Worm (Caenorhabditis elegans) whole organism, late embryonic: ENCODE data around the gene skpo-2.
"Not testable (repeated sequence)": the region's sequence is repeated elsewhere in the genome, so short reads cannot be mapped to it uniquely, and the experiment has no call there.

Experiments
- C38D4.7 ChIP-seq: fragments of 200-800 bp; sonication (Bioruptor generic); optimal IDR thresholded peaks from 2 replicates; lab custom pipeline; 2018; ENCODE audit warnings: mild to moderate bottlenecking, missing genetic modification characterization, moderate library complexity, missing compliant biosample characterization
- F13H6.1 ChIP-seq: sonication (generic microtip); optimal IDR thresholded peaks from 2 replicates; lab custom pipeline; 2016; ENCODE audit warnings: missing genetic modification characterization, missing compliant biosample characterization
- K02D7.2 ChIP-seq: sonication (generic microtip); optimal IDR thresholded peaks from 2 replicates; lab custom pipeline; 2017; ENCODE audit warnings: mild to moderate bottlenecking, missing genetic modification characterization, missing compliant biosample characterization
- T23F11.4 ChIP-seq: fragments of 200-800 bp; sonication (Bioruptor generic); optimal IDR thresholded peaks from 2 replicates; lab custom pipeline; 2018; ENCODE audit warnings: mild to moderate bottlenecking, missing genetic modification characterization, missing compliant biosample characterization
- Y22D7AL.16 ChIP-seq: sonication (generic microtip); optimal IDR thresholded peaks from 2 replicates; lab custom pipeline; 2016; ENCODE audit warnings: missing genetic modification characterization, missing compliant biosample characterization
- ahr-1 ChIP-seq: sonication (generic microtip); optimal IDR thresholded peaks from 2 replicates; lab custom pipeline; 2016; ENCODE audit warnings: missing genetic modification characterization, missing compliant biosample characterization
- ama-1 ChIP-seq: fragments of 150-350 bp; optimal IDR thresholded peaks from 2 replicates; lab custom pipeline; 2014
- ceh-19 ChIP-seq: fragments of 200-800 bp; sonication (Bioruptor generic); optimal IDR thresholded peaks from 2 replicates; lab custom pipeline; 2018; ENCODE audit warnings: mild to moderate bottlenecking, missing genetic modification characterization, missing compliant biosample characterization
- ceh-24 ChIP-seq: sonication (generic microtip); optimal IDR thresholded peaks from 2 replicates; lab custom pipeline; 2016; ENCODE audit warnings: mild to moderate bottlenecking, missing genetic modification characterization, missing compliant biosample characterization
- ceh-34 ChIP-seq: sonication (generic microtip); optimal IDR thresholded peaks from 2 replicates; lab custom pipeline; 2016; ENCODE audit warnings: mild to moderate bottlenecking, missing genetic modification characterization, missing compliant biosample characterization
- ceh-48 ChIP-seq: sonication (generic microtip); optimal IDR thresholded peaks from 2 replicates; lab custom pipeline; 2016; ENCODE audit warnings: missing genetic modification characterization, inconsistent platforms, missing compliant biosample characterization
- ceh-6 ChIP-seq: fragments of 200-800 bp; sonication (Bioruptor generic); optimal IDR thresholded peaks from 2 replicates; lab custom pipeline; 2018; ENCODE audit warnings: mild to moderate bottlenecking, missing genetic modification characterization, missing compliant biosample characterization
- ceh-9 ChIP-seq: sonication (generic microtip); optimal IDR thresholded peaks from 2 replicates; lab custom pipeline; 2016; ENCODE audit warnings: mild to moderate bottlenecking, missing genetic modification characterization, inconsistent platforms, missing compliant biosample characterization
- che-1 ChIP-seq: sonication (generic microtip); optimal IDR thresholded peaks from 2 replicates; lab custom pipeline; 2016; ENCODE audit warnings: mild to moderate bottlenecking, missing genetic modification characterization, missing compliant biosample characterization
- dve-1 ChIP-seq: sonication (generic microtip); optimal IDR thresholded peaks from 2 replicates; lab custom pipeline; 2017; ENCODE audit warnings: antibody characterized with exemption, mild to moderate bottlenecking, missing genetic modification characterization, missing compliant biosample characterization
- elt-4 ChIP-seq: sonication (generic microtip); optimal IDR thresholded peaks from 2 replicates; lab custom pipeline; 2016; ENCODE audit warnings: missing genetic modification characterization, missing compliant biosample characterization
- ets-4 ChIP-seq: sonication (generic microtip); optimal IDR thresholded peaks from 2 replicates; lab custom pipeline; 2016; ENCODE audit warnings: missing genetic modification characterization, missing compliant biosample characterization
- eyg-1 ChIP-seq: sonication (generic microtip); optimal IDR thresholded peaks from 2 replicates; lab custom pipeline; 2016; ENCODE audit warnings: missing genotype, missing genetic modification characterization, missing compliant biosample characterization
- fkh-10 ChIP-seq: fragments of 150-350 bp; optimal IDR thresholded peaks from 2 replicates; lab custom pipeline; 2014; ENCODE audit warnings: missing biosample characterization, missing genetic modification reagents, missing genetic modification characterization
- hlh-30 ChIP-seq: sonication (generic microtip); optimal IDR thresholded peaks from 2 replicates; lab custom pipeline; 2017; ENCODE audit warnings: antibody characterized with exemption, missing genetic modification characterization, missing compliant biosample characterization; ENCODE audit not compliant: insufficient read depth
- hlh-6 ChIP-seq: sonication (generic microtip); optimal IDR thresholded peaks from 2 replicates; lab custom pipeline; 2016; ENCODE audit warnings: missing genotype, missing genetic modification characterization, missing compliant biosample characterization
- lim-6 ChIP-seq: sonication (generic microtip); optimal IDR thresholded peaks from 2 replicates; lab custom pipeline; 2016; ENCODE audit warnings: missing genetic modification characterization, missing compliant biosample characterization
- mec-3 ChIP-seq: sonication (generic microtip); optimal IDR thresholded peaks from 2 replicates; lab custom pipeline; 2016; ENCODE audit warnings: borderline replicate concordance, missing genetic modification characterization, missing compliant biosample characterization
- nfya-1 ChIP-seq: sonication (generic microtip); optimal IDR thresholded peaks from 2 replicates; lab custom pipeline; 2017; ENCODE audit warnings: missing genetic modification characterization, mild to moderate bottlenecking, missing compliant biosample characterization, antibody characterized with exemption, moderate library complexity
- nhr-232 ChIP-seq: sonication (generic microtip); optimal IDR thresholded peaks from 2 replicates; lab custom pipeline; 2016; ENCODE audit warnings: missing genetic modification characterization, missing compliant biosample characterization
- npax-4 ChIP-seq: sonication (generic microtip); optimal IDR thresholded peaks from 2 replicates; lab custom pipeline; 2016; ENCODE audit warnings: missing genetic modification characterization, missing compliant biosample characterization
- pha-2 ChIP-seq: sonication (generic microtip); optimal IDR thresholded peaks from 2 replicates; lab custom pipeline; 2017; ENCODE audit warnings: mild to moderate bottlenecking, missing genetic modification characterization, missing compliant biosample characterization
- pqm-1 ChIP-seq: sonication (generic microtip); optimal IDR thresholded peaks from 2 replicates; lab custom pipeline; 2016; ENCODE audit warnings: missing genetic modification characterization, missing compliant biosample characterization
- pros-1 ChIP-seq: fragments of 150-350 bp; optimal IDR thresholded peaks from 2 replicates; lab custom pipeline; 2014; ENCODE audit warnings: missing biosample characterization, missing genetic modification reagents, missing genetic modification characterization
- rnt-1 ChIP-seq: sonication (generic microtip); optimal IDR thresholded peaks from 2 replicates; lab custom pipeline; 2016; ENCODE audit warnings: missing genetic modification characterization, missing compliant biosample characterization
- sox-2 ChIP-seq: fragments of 200-800 bp; sonication (Bioruptor generic); IDR thresholded peaks from 2 replicates; pipeline ENCODE4 v1.3.6; 2022; ENCODE audit warnings: missing genetic modification reagents, missing genetic modification characterization, missing compliant biosample characterization
- sox-4 ChIP-seq: sonication (generic microtip); optimal IDR thresholded peaks from 2 replicates; lab custom pipeline; 2017; ENCODE audit warnings: mild to moderate bottlenecking, missing genetic modification characterization, inconsistent platforms, missing compliant biosample characterization
- syd-9 ChIP-seq: sonication (generic microtip); optimal IDR thresholded peaks from 2 replicates; lab custom pipeline; 2016; ENCODE audit warnings: mild to moderate bottlenecking, missing genetic modification characterization, moderate library complexity, missing compliant biosample characterization
- tbx-2 ChIP-seq: sonication (generic microtip); optimal IDR thresholded peaks from 2 replicates; lab custom pipeline; 2016; ENCODE audit warnings: missing genetic modification characterization, missing compliant biosample characterization
- tbx-7 ChIP-seq: sonication (generic microtip); optimal IDR thresholded peaks from 2 replicates; lab custom pipeline; 2016; ENCODE audit warnings: missing genotype, missing genetic modification characterization, missing compliant biosample characterization
- ttx-3 ChIP-seq: sonication (generic microtip); optimal IDR thresholded peaks from 2 replicates; lab custom pipeline; 2016; ENCODE audit warnings: missing genetic modification reagents, missing genetic modification characterization, missing compliant biosample characterization
- unc-3 ChIP-seq, 2 experiments: fragments of 200-800 bp in 1 of 2; sonication (Bioruptor generic) in 1 of 2; sonication (generic microtip) in 1 of 2; conservative IDR thresholded peaks in 1 of 2; optimal IDR thresholded peaks in 1 of 2; 2 replicates each; pipeline versions ENCODE4 v1.3.6 to Lab custom; 2016 to 2022; ENCODE audit warnings: missing compliant biosample characterization in 2 of 2, missing genetic modification characterization in 2 of 2, missing genetic modification reagents in 1 of 2
- unc-86 ChIP-seq: sonication (generic microtip); optimal IDR thresholded peaks from 2 replicates; lab custom pipeline; 2016; ENCODE audit warnings: missing genetic modification characterization, missing compliant biosample characterization
- ztf-16 ChIP-seq: sonication (generic microtip); optimal IDR thresholded peaks from 2 replicates; lab custom pipeline; 2017; ENCODE audit warnings: missing genetic modification characterization, missing compliant biosample characterization

skpo-2 gene

ce11 chrII:3471603-3472002, 35.3 kb upstream of the skpo-2 start, which contains the start of gene Y49F6B.13:
Y49F6B.13 (minus strand) TSS chrII:3471703.
- TF ChIP-seq elt-4: no peak

- TF ChIP-seq sox-2: no peak
- TF ChIP-seq K02D7.2 (tag; lab: Kevin White, UChicago): no peak
- no peak for TF ChIP-seq Y22D7AL.16
- no peak for TF ChIP-seq ttx-3 (tag; lab: Kevin White, UChicago)
- no peak for TF ChIP-seq T23F11.4 (GFP tag; lab: Kevin White, UChicago)
- TF ChIP-seq ceh-34 (tag; lab: Kevin White, UChicago): no peak
- TF ChIP-seq dve-1 (tag; lab: Kevin White, UChicago): no peak
- no peak for TF ChIP-seq ceh-48
- no peak for TF ChIP-seq npax-4
- TF ChIP-seq pros-1: no peak
- TF ChIP-seq hlh-6 (tag; lab: Kevin White, UChicago): no peak
These were observed 34.2 kb upstream of the skpo-2 start, which contains the start of gene Y49F6B.20 for ce11 chrII:3470549-3470948. Y49F6B.20 (minus strand) TSS chrII:3470649.

- not testable (repeated sequence) for TF ChIP-seq mec-3 (tag; lab: Kevin White, UChicago); hlh-30 (tag; lab: Kevin White, UChicago); C38D4.7 (GFP tag; lab: Kevin White, UChicago)
These were observed 28.3 kb upstream of the skpo-2 start, which contains the start of gene C16C8.10 for ce11 chrII:3464580-3464979. C16C8.10 (minus strand) TSS chrII:3464680.

ce11 chrII:3463097-3463496, 26.8 kb upstream of the skpo-2 start, which contains the start of gene C16C8.9:
C16C8.9 (minus strand) TSS chrII:3463197.
- TF ChIP-seq unc-86 (tag; lab: Kevin White, UChicago): no peak
- no peak for TF ChIP-seq pqm-1 (tag; lab: Kevin White, UChicago)
- TF ChIP-seq ceh-9 (tag; lab: Kevin White, UChicago): no peak
- no peak for TF ChIP-seq mec-3 (tag; lab: Kevin White, UChicago)
- TF ChIP-seq unc-3 (GFP tag; conservative IDR thresholded peaks at IDR 0.05; lab: Robert Waterston, UW): no peak
- no peak for TF ChIP-seq unc-3 (tag; optimal IDR thresholded peaks at IDR 0.05; lab: Kevin White, UChicago)
- no peak for TF ChIP-seq ets-4
- no peak for TF ChIP-seq ama-1 (lab: Kevin White, UChicago)
- no peak for TF ChIP-seq hlh-6 (tag; lab: Kevin White, UChicago)
- no peak for TF ChIP-seq dve-1 (tag; lab: Kevin White, UChicago)
- TF ChIP-seq ahr-1 (tag; lab: Kevin White, UChicago): no peak
- no peak for TF ChIP-seq ceh-6

- TF ChIP-seq eyg-1 (tag; lab: Kevin White, UChicago) (no peak), ama-1 (lab: Kevin White, UChicago) (no peak), sox-4 (tag; lab: Kevin White, UChicago) (no peak), fkh-10 (GFP tag; lab: Kevin White, UChicago) (no peak), syd-9 (no peak), nhr-232 (no peak), F13H6.1 (tag; lab: Kevin White, UChicago) (no peak), ceh-24 (tag; lab: Kevin White, UChicago) (no peak), ztf-16 (no peak), npax-4 (no peak), pha-2 (tag; lab: Kevin White, UChicago) (no peak), Y22D7AL.16 (no peak), K02D7.2 (tag; lab: Kevin White, UChicago) (no peak)
- TF ChIP-seq, all 69 proteins: peak for 0
These were observed 25.3 kb upstream of the skpo-2 start, which contains the start of gene C16C8.8 for ce11 chrII:3461586-3461985. C16C8.8 (minus strand) TSS chrII:3461686.

- no peak for TF ChIP-seq pqm-1 (tag; lab: Kevin White, UChicago)
- TF ChIP-seq ceh-19 (GFP tag; lab: Kevin White, UChicago): no peak
- TF ChIP-seq ama-1 (lab: Kevin White, UChicago): no peak
- TF ChIP-seq ttx-3 (tag; lab: Kevin White, UChicago): no peak
- TF ChIP-seq hlh-30 (tag; lab: Kevin White, UChicago): no peak
- TF ChIP-seq tbx-2: no peak
- TF ChIP-seq fkh-10 (GFP tag; lab: Kevin White, UChicago): no peak
- no peak for TF ChIP-seq eyg-1 (tag; lab: Kevin White, UChicago)
- no peak for TF ChIP-seq rnt-1 (tag; lab: Kevin White, UChicago)
- no peak for TF ChIP-seq lim-6 (tag; lab: Kevin White, UChicago)
- TF ChIP-seq nfya-1: no peak
- no peak for TF ChIP-seq che-1 (tag; lab: Kevin White, UChicago)
- TF ChIP-seq tbx-7 (tag; lab: Kevin White, UChicago): no peak
These were observed 23.7 kb upstream of the skpo-2 start, which contains the start of gene C16C8.7 for ce11 chrII:3460048-3460447. C16C8.7 (minus strand) TSS chrII:3460148.
